Worm (Caenorhabditis elegans) whole organism, early embryonic: ENCODE data around the gene msra-1.

Experiments used
- B0310.2 ChIP-seq: sonication (generic microtip); optimal IDR thresholded peaks from 2 replicates; lab custom pipeline; 2016; ENCODE audit warnings: mild to moderate bottlenecking, missing genetic modification characterization, missing compliant biosample characterization
- F13C5.2 ChIP-seq: sonication (generic microtip); optimal IDR thresholded peaks from 2 replicates; lab custom pipeline; 2017; ENCODE audit warnings: mild to moderate bottlenecking, missing genetic modification characterization, inconsistent platforms, missing compliant biosample characterization
- aly-1 ChIP-seq: sonication (generic microtip); optimal IDR thresholded peaks from 2 replicates; lab custom pipeline; 2016; ENCODE audit warnings: missing genetic modification characterization, missing compliant biosample characterization
- ama-1 ChIP-seq: fragments of 150-350 bp; optimal IDR thresholded peaks from 2 replicates; lab custom pipeline; 2014
- ceh-36 ChIP-seq: sonication (generic microtip); optimal IDR thresholded peaks from 2 replicates; lab custom pipeline; 2016; ENCODE audit warnings: missing genetic modification characterization, inconsistent platforms, missing compliant biosample characterization
- hmbx-1 ChIP-seq: sonication (generic microtip); optimal IDR thresholded peaks from 2 replicates; lab custom pipeline; 2016; ENCODE audit warnings: mild to moderate bottlenecking, missing genetic modification characterization, missing compliant biosample characterization
- hnd-1 ChIP-seq: sonication (generic microtip); optimal IDR thresholded peaks from 2 replicates; lab custom pipeline; 2016; ENCODE audit warnings: missing genetic modification characterization, missing compliant biosample characterization
- pes-1 ChIP-seq: fragments of 200-800 bp; sonication (Bioruptor generic); IDR thresholded peaks from 2 replicates; pipeline ENCODE4 v1.3.6; 2022; ENCODE audit warnings: missing genetic modification reagents, missing genetic modification characterization, missing compliant biosample characterization
- sea-1 ChIP-seq: fragments of 200-800 bp; sonication (Bioruptor generic); conservative IDR thresholded peaks from 2 replicates; pipeline ENCODE4 v1.3.6; 2022; ENCODE audit warnings: missing genetic modification characterization, missing compliant biosample characterization
- tbx-11 ChIP-seq: fragments of 200-800 bp; sonication (Bioruptor generic); IDR thresholded peaks from 2 replicates; pipeline ENCODE4 v1.3.6; 2022; ENCODE audit warnings: missing genetic modification characterization, missing compliant biosample characterization
- tbx-37 ChIP-seq: fragments of 200-800 bp; sonication (Bioruptor generic); conservative IDR thresholded peaks from 2 replicates; pipeline ENCODE4 v1.3.6; 2022; ENCODE audit warnings: missing genetic modification reagents, missing genetic modification characterization, missing compliant biosample characterization
- tra-4 ChIP-seq: sonication (generic microtip); optimal IDR thresholded peaks from 2 replicates; lab custom pipeline; 2017; ENCODE audit warnings: missing genetic modification characterization, missing compliant biosample characterization

The msra-1 gene

ce11 chrII:7317468-7317867 lies 46.4 kb downstream of the msra-1 start, which contains the start of gene F21D12.2:
Gene F21D12.2, plus strand, starts transcription at chrII:7317768.
- no peak for TF ChIP-seq ama-1 (lab: Kevin White, UChicago)

DNA sequence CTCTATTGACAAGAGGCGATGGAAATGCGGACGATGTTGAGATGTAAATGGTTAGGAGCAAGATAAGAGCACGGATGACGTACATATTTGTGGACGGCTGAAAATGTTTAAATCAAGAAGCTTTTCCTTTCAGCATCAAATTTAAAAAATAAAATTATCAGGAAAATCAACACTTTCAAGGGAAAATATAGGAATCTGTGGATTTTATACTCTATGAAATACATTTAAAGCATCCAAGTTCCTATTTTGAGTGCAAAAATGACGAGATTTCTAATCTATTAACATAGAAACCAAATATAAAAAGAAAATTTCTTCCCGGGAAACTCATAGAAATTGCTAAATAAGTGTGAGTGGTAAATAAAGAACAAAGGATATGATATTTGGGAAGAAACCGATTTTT lies 49.8 kb downstream of the msra-1 start, which contains the start of gene F45E12.6:
Gene F45E12.6 (minus strand): TSS at position 101 of the 400 bp plus-strand sequence.
- TF ChIP-seq F13C5.2 (tag; lab: Kevin White, UChicago) (no peak), hnd-1 (tag; lab: Kevin White, UChicago) (no peak), sea-1 (GFP tag; lab: Robert Waterston, UW) (no peak), tbx-37 (GFP tag; lab: Robert Waterston, UW) (no peak), B0310.2 (tag; lab: Kevin White, UChicago) (no peak), tbx-11 (no peak), ceh-36 (tag; lab: Kevin White, UChicago) (no peak), tra-4 (tag; lab: Kevin White, UChicago) (no peak), hmbx-1 (tag; lab: Kevin White, UChicago) (no peak), aly-1 (tag; lab: Kevin White, UChicago) (no peak), pes-1 (GFP tag; lab: Robert Waterston, UW) (no peak)
